Worm (Caenorhabditis elegans) whole organism, L1 larva: ENCODE data around the gene K07E12.2.
A peak's percentile ranks its signal among the peaks of the same experiment; 100 is the strongest.

Experiments used
- C04F5.9 ChIP-seq: sonication (generic microtip); optimal IDR thresholded peaks from 2 replicates; lab custom pipeline; 2016; ENCODE audit warnings: missing genetic modification characterization, missing compliant biosample characterization
- C16A3.4 ChIP-seq: fragments of 150-350 bp; optimal IDR thresholded peaks from 2 replicates; lab custom pipeline; 2014; ENCODE audit warnings: missing biosample characterization, missing genetic modification characterization
- C34B4.2 ChIP-seq: sonication (generic microtip); optimal IDR thresholded peaks from 2 replicates; lab custom pipeline; 2017; ENCODE audit warnings: mild to moderate bottlenecking, missing genetic modification characterization, missing compliant biosample characterization
- alr-1 ChIP-seq: fragments of 200-800 bp; sonication (Bioruptor generic); optimal IDR thresholded peaks from 2 replicates; lab custom pipeline; 2018; ENCODE audit warnings: borderline replicate concordance, mild to moderate bottlenecking, missing genetic modification characterization, missing compliant biosample characterization
- blmp-1 ChIP-seq: fragments of 150-350 bp; optimal IDR thresholded peaks from 2 replicates; lab custom pipeline; 2014; ENCODE audit warnings: missing biosample characterization, missing genetic modification characterization
- ceh-82 ChIP-seq, 3 experiments: fragments of 150-350 bp in 1 of 3; sonication (generic microtip) in 2 of 3; optimal IDR thresholded peaks; 2 replicates each; lab custom pipeline; 2014 to 2017; ENCODE audit warnings: missing biosample characterization in 3 of 3, missing genetic modification characterization in 3 of 3
- dpl-1 ChIP-seq, 3 experiments: fragments of 150-350 bp in 2 of 3; sonication (generic microtip) in 1 of 3; optimal IDR thresholded peaks; 2 replicates each; lab custom pipeline; 2014 to 2017; ENCODE audit warnings: missing biosample characterization in 3 of 3, missing genetic modification characterization in 3 of 3, missing genetic modification reagents in 3 of 3
- dsc-1 ChIP-seq: sonication (generic microtip); optimal IDR thresholded peaks from 2 replicates; lab custom pipeline; 2016; ENCODE audit warnings: mild to moderate bottlenecking, missing genetic modification characterization, missing compliant biosample characterization
- efl-1 ChIP-seq, 4 experiments: fragments of 150-350 bp; optimal IDR thresholded peaks in 3 of 4; peaks in 1 of 4; 1 replicate in 1 of 4; 2 replicates in 3 of 4; lab custom pipeline; 2014; ENCODE audit warnings: missing biosample characterization in 2 of 4, missing genetic modification characterization in 2 of 4, missing genetic modification reagents in 2 of 4
- elt-2 ChIP-seq: sonication (generic microtip); optimal IDR thresholded peaks from 2 replicates; lab custom pipeline; 2016; ENCODE audit warnings: missing genetic modification characterization, mild to moderate bottlenecking, inconsistent platforms, missing compliant biosample characterization, missing genetic modification reagents
- elt-3 ChIP-seq, 6 experiments: fragments of 150-350 bp in 1 of 6; sonication (generic microtip); optimal IDR thresholded peaks; 2 replicates each; lab custom pipeline; 2017 to 2018; ENCODE audit warnings: missing biosample characterization in 6 of 6, missing genetic modification characterization in 6 of 6, inconsistent platforms in 1 of 6
- fkh-8 ChIP-seq: sonication (generic microtip); optimal IDR thresholded peaks from 2 replicates; lab custom pipeline; 2016; ENCODE audit warnings: mild to moderate bottlenecking, missing genetic modification characterization, missing compliant biosample characterization
- fos-1 ChIP-seq: fragments of 150-350 bp; optimal IDR thresholded peaks from 2 replicates; lab custom pipeline; 2014; ENCODE audit warnings: missing biosample characterization, missing genetic modification characterization
- grh-1 ChIP-seq: fragments of 200-800 bp; sonication (Bioruptor generic); IDR thresholded peaks from 2 replicates; pipeline ENCODE4 v1.3.6; 2022; ENCODE audit warnings: missing genetic modification reagents, missing genetic modification characterization, missing compliant biosample characterization
- hlh-4 ChIP-seq: sonication (generic microtip); optimal IDR thresholded peaks from 2 replicates; lab custom pipeline; 2016; ENCODE audit warnings: mild to moderate bottlenecking, missing genetic modification characterization, missing compliant biosample characterization
- irx-1 ChIP-seq: sonication (generic microtip); optimal IDR thresholded peaks from 2 replicates; lab custom pipeline; 2016; ENCODE audit warnings: missing genetic modification characterization, missing compliant biosample characterization
- lin-15B ChIP-seq: fragments of 150-350 bp; sonication (generic microtip); optimal IDR thresholded peaks from 3 replicates; lab custom pipeline; 2014; ENCODE audit warnings: missing biosample characterization, missing genetic modification characterization
- lin-35 ChIP-seq, 2 experiments: fragments of 150-350 bp; optimal IDR thresholded peaks; 2 replicates each; lab custom pipeline; 2014; ENCODE audit warnings: missing biosample characterization in 2 of 2, missing genetic modification characterization in 2 of 2, missing genetic modification reagents in 2 of 2
- lin-39 ChIP-seq: fragments of 150-350 bp; optimal IDR thresholded peaks from 2 replicates; lab custom pipeline; 2014; ENCODE audit warnings: missing biosample characterization, missing genetic modification reagents, missing genetic modification characterization
- lsy-2 ChIP-seq, 2 experiments: fragments of 150-350 bp; optimal IDR thresholded peaks; 2 replicates each; lab custom pipeline; 2014; ENCODE audit warnings: missing biosample characterization in 2 of 2, missing genetic modification characterization in 2 of 2
- mdl-1 ChIP-seq, 2 experiments: fragments of 150-350 bp; optimal IDR thresholded peaks; 2 replicates each; lab custom pipeline; 2014 to 2017; ENCODE audit warnings: missing biosample characterization in 2 of 2, missing genetic modification characterization in 2 of 2, inconsistent platforms in 1 of 2
- mef-2 ChIP-seq: fragments of 150-350 bp; optimal IDR thresholded peaks from 2 replicates; lab custom pipeline; 2014; ENCODE audit warnings: missing biosample characterization, missing genetic modification characterization
- mep-1 ChIP-seq: fragments of 150-350 bp; optimal IDR thresholded peaks from 2 replicates; lab custom pipeline; 2014; ENCODE audit warnings: missing biosample characterization, missing genetic modification characterization
- nhr-19 ChIP-seq: fragments of 200-800 bp; sonication (Bioruptor generic); conservative IDR thresholded peaks from 2 replicates; pipeline ENCODE4 v1.3.6; 2022; ENCODE audit warnings: missing genetic modification characterization, missing compliant biosample characterization
- nhr-20 ChIP-seq: sonication (generic microtip); optimal IDR thresholded peaks from 2 replicates; lab custom pipeline; 2016; ENCODE audit warnings: mild to moderate bottlenecking, missing genetic modification characterization, missing compliant biosample characterization
- nhr-47 ChIP-seq: sonication (generic microtip); optimal IDR thresholded peaks from 2 replicates; lab custom pipeline; 2016; ENCODE audit warnings: mild to moderate bottlenecking, missing genetic modification characterization, moderate library complexity, missing compliant biosample characterization
- nhr-76 ChIP-seq: sonication (generic microtip); optimal IDR thresholded peaks from 2 replicates; lab custom pipeline; 2017; ENCODE audit warnings: missing biosample characterization, missing genetic modification characterization
- nhr-90 ChIP-seq: sonication (generic microtip); optimal IDR thresholded peaks from 2 replicates; lab custom pipeline; 2016; ENCODE audit warnings: mild to moderate bottlenecking, missing genetic modification characterization, missing compliant biosample characterization; ENCODE audit not compliant: poor library complexity
- rnt-1 ChIP-seq: sonication (generic microtip); optimal IDR thresholded peaks from 2 replicates; lab custom pipeline; 2016; ENCODE audit warnings: mild to moderate bottlenecking, missing genetic modification characterization, moderate library complexity, missing compliant biosample characterization
- snu-23 ChIP-seq: sonication (generic microtip); optimal IDR thresholded peaks from 2 replicates; lab custom pipeline; 2016; ENCODE audit warnings: missing genetic modification characterization, missing compliant biosample characterization
- sup-37 ChIP-seq: fragments of 200-800 bp; sonication (Bioruptor generic); optimal IDR thresholded peaks from 2 replicates; lab custom pipeline; 2018; ENCODE audit warnings: mild to moderate bottlenecking, missing genetic modification characterization, missing compliant biosample characterization
- swsn-7 ChIP-seq: sonication (generic microtip); optimal IDR thresholded peaks from 2 replicates; lab custom pipeline; 2016; ENCODE audit warnings: missing genetic modification characterization, missing compliant biosample characterization
- tlp-1 ChIP-seq: fragments of 150-350 bp; optimal IDR thresholded peaks from 2 replicates; lab custom pipeline; 2014; ENCODE audit warnings: missing biosample characterization, missing genetic modification characterization
- ztf-4 ChIP-seq: fragments of 150-350 bp; optimal IDR thresholded peaks from 2 replicates; lab custom pipeline; 2014; ENCODE audit warnings: missing biosample characterization, missing genetic modification characterization

The K07E12.2 gene

DNA sequence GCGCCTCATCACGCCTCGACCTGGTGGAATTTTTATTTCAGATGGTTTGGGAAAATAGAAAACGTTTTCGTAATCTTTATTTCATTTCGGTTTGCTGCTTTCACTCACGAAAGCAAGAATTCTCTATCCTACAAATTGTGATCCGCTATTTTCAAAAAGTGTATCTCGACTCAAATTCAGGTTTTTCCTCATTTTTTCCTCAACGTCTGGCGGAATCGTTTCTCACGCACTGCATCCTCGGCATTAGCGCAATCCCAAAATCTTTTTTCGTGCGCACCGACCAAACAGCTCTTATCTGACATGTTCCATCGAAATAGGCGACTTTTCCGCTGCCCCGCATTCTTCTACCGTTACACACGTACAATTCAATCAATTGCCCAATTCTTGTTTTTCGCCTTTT, 18.8 kb upstream of the K07E12.2 start, which contains the start of gene F37A4.3:
Gene F37A4.3 (plus strand): TSS at position 301 of the 400 bp plus-strand sequence.
- TF ChIP-seq hlh-4 (tag; lab: Kevin White, UChicago) = no peak
- TF ChIP-seq mef-2 = no peak
- no peak for TF ChIP-seq nhr-20
- TF ChIP-seq irx-1 = no peak
- TF ChIP-seq C04F5.9 (tag; lab: Kevin White, UChicago) = no peak
- TF ChIP-seq C34B4.2 (tag; lab: Kevin White, UChicago) = no peak
- TF ChIP-seq dsc-1 (tag; lab: Kevin White, UChicago) = no peak
- no peak for TF ChIP-seq alr-1 (tag; lab: Kevin White, UChicago)

DNA sequence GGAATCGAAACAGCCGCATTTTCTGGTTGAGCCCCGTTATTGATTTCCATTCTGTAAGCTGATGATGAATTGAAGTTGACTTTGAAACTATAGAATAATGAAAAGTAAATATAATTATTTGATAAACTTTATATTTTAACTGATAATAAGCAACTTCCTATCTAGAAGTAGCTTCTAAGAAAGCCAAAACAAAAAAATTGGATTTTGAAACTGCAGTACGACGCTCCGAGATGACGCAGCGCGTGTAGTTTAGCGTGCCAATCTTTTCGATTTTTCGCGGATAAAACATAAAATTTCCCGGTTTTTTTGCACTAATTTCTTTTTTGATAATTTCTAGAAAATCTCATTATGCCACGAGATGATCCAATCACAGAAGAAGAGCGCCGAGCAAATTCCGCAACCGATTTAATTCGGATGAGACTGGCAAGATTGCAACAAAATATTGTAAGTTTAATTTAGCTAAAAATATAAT, 14.8 kb upstream of the K07E12.2 start, which contains the start of the genes bath-41 and F37A4.2:
Gene bath-41 (minus strand): TSS at position 51 of the 472 bp plus-strand sequence.
Gene F37A4.2 (plus strand): TSS at position 247 of the 472 bp plus-strand sequence.
- TF ChIP-seq irx-1 (no peak), lin-35 (GFP tag; optimal IDR thresholded peaks at IDR 0.05; lab: Kevin White, UChicago) (peak in 1 of 2 experiments; percentile 48), blmp-1 (tag; lab: Kevin White, UChicago) (peak; percentile 9), dpl-1 (GFP tag; optimal IDR thresholded peaks at IDR 0.05; lab: Kevin White, UChicago) (peak in 2 of 3 experiments; percentile 24 to 61), efl-1 (optimal IDR thresholded peaks at IDR 0.05; lab: Kevin White, UChicago) (peak; percentile 37 to 44), efl-1 (GFP tag; optimal IDR thresholded peaks at IDR 0.05 in 1 of 2; lab: Kevin White, UChicago) (peak; percentile 43 to 95), lin-15B (tag; lab: Kevin White, UChicago) (peak; percentile 13)

DNA sequence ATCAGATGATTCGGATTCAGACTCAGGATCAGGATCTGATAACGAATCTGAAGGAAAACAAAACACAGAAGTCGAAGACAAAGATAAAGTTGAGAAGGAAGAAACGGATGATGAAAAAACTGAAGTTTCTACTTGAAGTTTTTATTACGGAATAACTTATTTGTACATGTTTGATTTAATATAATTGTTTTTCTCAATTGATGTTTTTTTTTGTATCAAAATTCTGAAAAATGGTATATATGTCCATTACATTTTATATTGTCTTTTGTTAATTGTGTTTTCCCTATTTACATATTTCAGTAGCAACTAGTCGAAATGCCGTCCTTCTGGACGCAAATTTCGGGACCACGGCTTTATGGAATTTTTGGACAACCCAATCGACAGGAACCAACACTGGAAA, 14.0 kb upstream of the K07E12.2 start, which contains the start of gene F37A4.1:
Gene F37A4.1 (plus strand): TSS at position 301 of the 400 bp plus-strand sequence.
- TF ChIP-seq efl-1 (optimal IDR thresholded peaks at IDR 0.05; lab: Kevin White, UChicago) (no peak), efl-1 (GFP tag; optimal IDR thresholded peaks at IDR 0.05 in 1 of 2; lab: Kevin White, UChicago) (peak in 1 of 2 experiments; percentile 60), lsy-2 (tag; optimal IDR thresholded peaks at IDR 0.05; lab: Kevin White, UChicago) (no peak)

DNA sequence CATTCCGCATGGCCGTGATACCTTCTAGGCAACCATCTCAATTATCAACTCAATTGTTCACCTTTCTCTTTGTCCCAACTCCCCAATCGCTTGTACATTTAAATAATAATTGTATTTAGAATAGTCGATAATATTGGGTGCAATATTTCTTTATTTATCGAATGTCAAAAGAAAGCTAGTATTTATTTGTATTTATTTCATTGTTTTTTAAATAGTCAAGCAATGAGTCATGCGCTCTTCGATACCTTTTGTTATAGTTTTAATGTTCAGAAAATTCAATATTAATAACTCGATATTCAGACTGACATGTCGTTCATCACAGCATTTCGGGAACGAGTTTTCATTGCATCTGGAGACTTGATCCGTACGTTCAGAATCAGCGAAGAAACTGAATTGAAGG, 11.6 kb upstream of the K07E12.2 start, which contains the start of gene wdr-4:
Gene wdr-4 (plus strand): TSS at position 301 of the 400 bp plus-strand sequence.
- TF ChIP-seq C16A3.4 (tag; lab: Kevin White, UChicago) = no peak
- no peak for TF ChIP-seq lin-39
- no peak for TF ChIP-seq nhr-19 (GFP tag; lab: Robert Waterston, UW)
- TF ChIP-seq ceh-82 (tag; optimal IDR thresholded peaks at IDR 0.05; lab: Kevin White, UChicago) = no peak
- TF ChIP-seq mdl-1 (tag; optimal IDR thresholded peaks at IDR 0.05; lab: Kevin White, UChicago) = no peak
- TF ChIP-seq grh-1 = no peak
- no peak for TF ChIP-seq swsn-7 (tag; lab: Kevin White, UChicago)
- TF ChIP-seq sup-37 (GFP tag; lab: Kevin White, UChicago) = no peak
- TF ChIP-seq nhr-76 (tag; lab: Kevin White, UChicago) = no peak
- no peak for TF ChIP-seq tlp-1 (tag; lab: Kevin White, UChicago)
- no peak for TF ChIP-seq elt-2 (tag; lab: Kevin White, UChicago)
- TF ChIP-seq mep-1 (tag; lab: Kevin White, UChicago) = no peak
- no peak for TF ChIP-seq nhr-47 (tag; lab: Kevin White, UChicago)
- no peak for TF ChIP-seq nhr-90
- TF ChIP-seq rnt-1 (tag; lab: Kevin White, UChicago) = no peak
- no peak for TF ChIP-seq fos-1 (tag; lab: Kevin White, UChicago)
- no peak for TF ChIP-seq fkh-8 (tag; lab: Kevin White, UChicago)
- TF ChIP-seq snu-23 (GFP tag; lab: Kevin White, UChicago) = no peak

DNA sequence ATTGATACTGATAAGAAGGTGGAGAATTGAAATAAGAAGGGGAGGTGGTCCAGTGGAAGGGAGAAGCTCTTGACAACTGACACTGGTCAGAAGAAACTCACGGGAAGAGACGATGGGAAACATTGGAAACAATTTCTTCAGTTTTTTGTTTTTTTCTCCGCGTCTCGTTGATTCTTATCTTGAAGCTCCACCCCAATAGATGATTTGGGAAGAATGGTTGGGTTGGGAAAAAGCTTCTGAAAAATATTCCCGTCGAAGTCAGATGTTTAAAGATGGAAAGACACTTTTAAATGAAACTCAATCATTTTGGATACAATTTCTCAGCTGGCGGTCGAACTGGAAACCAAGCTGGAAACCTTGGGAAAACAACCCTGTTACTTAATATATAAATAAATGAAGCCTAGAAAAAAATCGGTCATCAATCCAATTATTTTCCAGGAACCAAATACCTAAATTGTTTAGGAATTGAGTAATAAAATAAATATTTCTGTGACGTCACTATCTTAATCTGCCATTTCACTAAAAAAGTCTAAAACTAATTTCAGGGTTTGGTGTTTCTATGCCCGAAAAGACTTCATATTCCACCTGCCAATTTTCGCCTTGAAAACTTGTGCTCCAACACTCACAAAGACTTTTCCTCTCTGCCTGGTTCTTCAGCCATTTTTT, 6.8 kb upstream of the K07E12.2 start, which contains the start of the genes Y102E9.5 and odr-4:
Gene Y102E9.5 (minus strand): TSS at position 101 of the 666 bp plus-strand sequence.
Gene odr-4 (plus strand): TSS at position 616 of the 666 bp plus-strand sequence.
- no peak for TF ChIP-seq nhr-76 (tag; lab: Kevin White, UChicago)
- no peak for TF ChIP-seq mep-1 (tag; lab: Kevin White, UChicago)
- no peak for TF ChIP-seq ztf-4 (tag; lab: Kevin White, UChicago)
- TF ChIP-seq elt-3 (tag; optimal IDR thresholded peaks at IDR 0.05; lab: Kevin White, UChicago) = no peak
- peak; percentile 23 for TF ChIP-seq fkh-8 (tag; lab: Kevin White, UChicago)
- TF ChIP-seq rnt-1 (tag; lab: Kevin White, UChicago) = peak; percentile 43
- TF ChIP-seq nhr-47 (tag; lab: Kevin White, UChicago) = peak; percentile 17
